Fruit fly (Drosophila melanogaster): ENCODE measurements around the gene Syn.
A peak's percentile ranks its signal among the peaks of the same experiment; 100 is the strongest.

Gene Syn

DNA sequence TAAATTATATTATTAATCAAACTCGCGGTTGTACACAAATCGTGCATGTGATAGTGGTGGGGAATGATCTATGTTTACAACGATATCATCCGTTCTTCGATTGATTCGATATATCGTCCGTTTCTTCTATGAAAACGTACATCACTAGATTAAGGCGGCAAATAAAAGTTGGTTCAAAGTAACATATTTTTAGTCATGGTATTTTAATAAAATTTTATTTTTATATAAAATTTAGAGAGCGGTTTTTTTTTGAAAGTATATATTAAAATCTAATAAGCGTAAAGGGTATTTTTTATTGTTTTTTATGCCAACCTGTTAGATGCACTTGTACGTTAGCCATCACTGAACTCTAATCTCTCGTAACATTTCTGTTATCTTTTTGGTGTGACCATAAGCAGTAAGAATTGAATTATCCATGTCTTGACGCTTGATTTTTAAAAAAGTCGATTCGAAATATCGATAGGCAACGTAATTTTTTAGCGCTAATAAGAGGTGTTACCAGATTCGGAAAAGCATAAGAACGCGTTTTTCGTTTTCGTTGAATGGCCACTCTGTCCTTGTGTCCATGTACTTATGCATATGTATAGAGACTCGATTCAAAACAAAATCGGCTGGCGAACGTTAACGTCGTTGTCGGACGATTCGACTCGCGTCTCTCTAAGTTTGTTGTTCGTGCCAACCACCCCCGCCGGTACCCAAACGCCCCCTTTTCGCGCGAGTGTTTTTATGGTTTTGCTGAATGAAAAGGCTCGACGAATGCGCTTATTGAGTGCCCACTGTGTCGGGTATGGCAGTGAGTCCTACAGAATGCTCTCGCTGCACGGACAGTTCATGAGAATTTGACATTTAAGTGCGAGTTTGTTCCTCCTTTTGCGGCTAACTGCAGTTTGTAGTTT is 46.1 kb upstream of the Syn start, which contains the start of the genes TAF1B and Invadolysin (continued):
- TF ChIP-seq nerfin-1 (tag; optimal IDR thresholded peaks at IDR 0.05) (peak; percentile 58), HmgZ (tag; optimal IDR thresholded peaks at IDR 0.05) (peak; percentile 52), ttk (GFP tag; IDR thresholded peaks at IDR 0.05) (0 out of 2 replicates have a peak, but pooled peaks have one; percentile 28), prd (optimal IDR thresholded peaks at IDR 0.05) (no peak), prd (GFP tag; IDR thresholded peaks at IDR 0.05) (peak; percentile 56; the same call in 2 of the 3 replicates), CG11695 (GFP tag; IDR thresholded peaks at IDR 0.05) (no peak; the same call in 2 of the 3 replicates), CG12299 (tag; optimal IDR thresholded peaks at IDR 0.05) (no peak), BEAF-32 (GFP tag; optimal IDR thresholded peaks at IDR 0.05) (peak; percentile 90), disco-r (GFP tag; optimal IDR thresholded peaks at IDR 0.05) (no peak), cg (GFP tag; optimal IDR thresholded peaks at IDR 0.05) (peak; percentile 85), crol (GFP tag; IDR thresholded peaks at IDR 0.05) (peak; percentile 94), dmrt11E (tag; optimal IDR thresholded peaks at IDR 0.05) (peak; percentile 35), Vsx1 (GFP tag; optimal IDR thresholded peaks at IDR 0.05) (no peak), cad (GFP tag; optimal IDR thresholded peaks at IDR 0.05) (no peak), CG10979 (tag; optimal IDR thresholded peaks at IDR 0.05) (peak; percentile 8), CG6175 (GFP tag; IDR thresholded peaks at IDR 0.05) (no peak), sc (optimal IDR thresholded peaks at IDR 0.05) (no peak), sc (GFP tag; optimal IDR thresholded peaks at IDR 0.05) (no peak), CG43689 (GFP tag; IDR thresholded peaks at IDR 0.05) (0 out of 2 replicates have a peak, but pooled peaks have one; percentile 14), Xrp1 (GFP tag; IDR thresholded peaks at IDR 0.05) (peak; percentile 66; the same call in 1 of the 2 replicates), da (GFP tag; optimal IDR thresholded peaks at IDR 0.05) (no peak), CG8281 (tag; optimal IDR thresholded peaks at IDR 0.05) (no peak), grau (tag; optimal IDR thresholded peaks at IDR 0.05) (peak; percentile 93), croc (GFP tag; conservative IDR thresholded peaks at IDR 0.05) (no peak), Dll (GFP tag; IDR thresholded peaks at IDR 0.05; ENCODE audit: partially characterized antibody) (peak; percentile 97), Dbx (GFP tag; IDR thresholded peaks at IDR 0.05) (peak; percentile 25; the same call in 1 of the 3 replicates), chinmo (GFP tag; IDR thresholded peaks at IDR 0.05; ENCODE audit: partially characterized antibody) (peak; percentile 92; the same call in 3 of the 4 replicates), CG7928 (GFP tag; optimal IDR thresholded peaks at IDR 0.05) (peak; percentile 17), bbx (GFP tag; IDR thresholded peaks at IDR 0.05; ENCODE audit: partially characterized antibody) (peak; percentile 91), CG1529 (GFP tag; optimal IDR thresholded peaks at IDR 0.05) (no peak), CoRest (tag; optimal IDR thresholded peaks at IDR 0.05) (peak; percentile 67), Fer2 (tag; optimal IDR thresholded peaks at IDR 0.05) (peak; percentile 32), CG13123 (GFP tag; optimal IDR thresholded peaks at IDR 0.05) (no peak), row (GFP tag; IDR thresholded peaks at IDR 0.05) (peak; percentile 67), HLHmδ (GFP tag; optimal IDR thresholded peaks at IDR 0.05) (peak; percentile 66), gsb (GFP tag; IDR thresholded peaks at IDR 0.05) (no peak), CG3726 (GFP tag; IDR thresholded peaks at IDR 0.05) (no peak), CG7839 (tag; optimal IDR thresholded peaks at IDR 0.05) (peak; percentile 31), cwo (GFP tag; optimal IDR thresholded peaks at IDR 0.05) (no peak), Dref (GFP tag; IDR thresholded peaks at IDR 0.05) (peak; percentile 84), CG33557 (GFP tag; optimal IDR thresholded peaks at IDR 0.05) (no peak), lov (optimal IDR thresholded peaks at IDR 0.05) (no peak), lov (GFP tag; IDR thresholded peaks at IDR 0.05) (0 out of 3 replicates have a peak, but pooled peaks have one; percentile 6), rib (GFP tag; IDR thresholded peaks at IDR 0.05) (peak; percentile 66; the same call in 1 of the 2 replicates), CG13775 (GFP tag; optimal IDR thresholded peaks at IDR 0.05) (peak; percentile 62), CG3281 (GFP tag; optimal IDR thresholded peaks at IDR 0.05) (peak; percentile 15), fu2 (GFP tag; optimal IDR thresholded peaks at IDR 0.05) (no peak), CG18262 (tag; optimal IDR thresholded peaks at IDR 0.05) (peak; percentile 59), Lpt (GFP tag; optimal IDR thresholded peaks at IDR 0.05) (no peak)

Data from whole organism, embryonic.